Worm (Caenorhabditis elegans): ENCODE data around the gene W09G12.6.

ce11 chrIV:1221167-1221566, 10.5 kb upstream of the W09G12.6 start, which contains the start of gene W09G12.10:
- TF ChIP-seq ceh-82 (tag; optimal IDR thresholded peaks at IDR 0.05) (no peak), nhr-10 (tag; optimal IDR thresholded peaks at IDR 0.05) (no peak), snpc-4 (tag; optimal IDR thresholded peaks at IDR 0.05) (no peak), ceh-20 (GFP tag; IDR thresholded peaks at IDR 0.05) (no peak), sdz-12 (GFP tag; optimal IDR thresholded peaks at IDR 0.05) (no peak), hmg-1.1 (GFP tag; IDR thresholded peaks at IDR 0.05) (no peak), lin-15B (tag; optimal IDR thresholded peaks at IDR 0.05) (no peak), aly-2 (tag; optimal IDR thresholded peaks at IDR 0.05) (no peak)

Data from whole organism, L4 larva.